Worm (Caenorhabditis elegans): ENCODE data around the gene ZK154.4.
A peak's percentile ranks its signal among the peaks of the same experiment; 100 is the strongest.

Gene ZK154.4

ce11 chrX:7823108-7823704 is 41.0 kb upstream of the ZK154.4 start, which contains the start of gene eef-1A.2 (continued):
- TF ChIP-seq mxl-2 (GFP tag; conservative IDR thresholded peaks at IDR 0.05) (0 out of 2 replicates have a peak, but pooled peaks have one; percentile 44), aly-2 (tag; optimal IDR thresholded peaks at IDR 0.05) (no peak), mdt-29 (GFP tag; IDR thresholded peaks at IDR 0.05) (peak; percentile 86), ceh-44 (GFP tag; IDR thresholded peaks at IDR 0.05) (no peak), ztf-7 (tag; optimal IDR thresholded peaks at IDR 0.05) (peak; percentile 97), R02D3.7 (tag; optimal IDR thresholded peaks at IDR 0.05) (no peak), nhr-28 (tag; optimal IDR thresholded peaks at IDR 0.05) (peak; percentile 93), hlh-30 (tag; optimal IDR thresholded peaks at IDR 0.05; ENCODE audit: insufficient read depth) (peak; percentile 98), nhr-25 (tag; optimal IDR thresholded peaks at IDR 0.05; ENCODE audit: borderline replicate concordance, insufficient read depth) (peak; percentile 95), ceh-62 (tag; optimal IDR thresholded peaks at IDR 0.05) (no peak), Y105C5A.15 (GFP tag; IDR thresholded peaks at IDR 0.05) (no peak), mep-1 (tag; optimal IDR thresholded peaks at IDR 0.05) (peak; percentile 97)

ce11 chrX:7817555-7817954 is 35.3 kb upstream of the ZK154.4 start:
- peak in 1 of 2 experiments; percentile 75 for TF ChIP-seq unc-62 (GFP tag; optimal IDR thresholded peaks at IDR 0.05 in 1 of 2)
- TF ChIP-seq unc-62 (tag; optimal IDR thresholded peaks at IDR 0.05) = no peak
- TF ChIP-seq T20F7.1 (GFP tag; optimal IDR thresholded peaks at IDR 0.05) = no peak
- TF ChIP-seq aha-1 (tag) = peak; percentile 91

ce11 chrX:7816434-7816974 is 34.3 kb upstream of the ZK154.4 start, which contains the start of the genes sek-1 and R03G5.6:
sek-1 (plus strand) TSS chrX:7816734.
R03G5.6 (minus strand) TSS chrX:7816924.
- TF ChIP-seq nhr-77 (tag; optimal IDR thresholded peaks at IDR 0.05) (no peak), egl-27 (tag; optimal IDR thresholded peaks at IDR 0.05) (no peak), duxl-1 (tag; optimal IDR thresholded peaks at IDR 0.05; ENCODE audit: poor library complexity) (no peak), lin-39 (tag; optimal IDR thresholded peaks at IDR 0.05) (no peak), jun-1 (tag; optimal IDR thresholded peaks at IDR 0.05) (no peak)

- peak; percentile 65 for TF ChIP-seq aha-1 (tag)
- TF ChIP-seq zip-2 (tag; optimal IDR thresholded peaks at IDR 0.05) = no peak
- no peak for TF ChIP-seq ama-1 (optimal IDR thresholded peaks at IDR 0.05)
- no peak for TF ChIP-seq attf-4 (tag; optimal IDR thresholded peaks at IDR 0.05)
- TF ChIP-seq ZK337.2 (GFP tag; IDR thresholded peaks at IDR 0.05) = no peak
- TF ChIP-seq mxl-3 (GFP tag; optimal IDR thresholded peaks at IDR 0.05) = no peak
- no peak for TF ChIP-seq set-16 (GFP tag; IDR thresholded peaks at IDR 0.05)
- no peak for TF ChIP-seq ceh-20 (GFP tag; IDR thresholded peaks at IDR 0.05)
Measured at ce11 chrX:7815230-7815629, 33.0 kb upstream of the ZK154.4 start.

- TF ChIP-seq ceh-82 (tag; optimal IDR thresholded peaks at IDR 0.05) (no peak), fos-1 (tag; optimal IDR thresholded peaks at IDR 0.05) (no peak), nhr-237 (tag; optimal IDR thresholded peaks at IDR 0.05) (no peak), ctbp-1 (GFP tag; IDR thresholded peaks at IDR 0.05) (no peak), hif-1 (tag; optimal IDR thresholded peaks at IDR 0.05) (peak in 1 of 2 experiments; percentile 26), unc-130 (GFP tag; optimal IDR thresholded peaks at IDR 0.05) (no peak), attf-4 (tag; optimal IDR thresholded peaks at IDR 0.05) (no peak), php-3 (GFP tag; IDR thresholded peaks at IDR 0.05) (no peak), snpc-1.2 (GFP tag; IDR thresholded peaks at IDR 0.05) (no peak), egl-43 (GFP tag; IDR thresholded peaks at IDR 0.05) (no peak), nhr-48 (tag; optimal IDR thresholded peaks at IDR 0.05) (peak; percentile 44), F26F4.8 (GFP tag; conservative IDR thresholded peaks at IDR 0.05) (no peak), jun-1 (tag; optimal IDR thresholded peaks at IDR 0.05) (no peak), nhr-25 (tag; optimal IDR thresholded peaks at IDR 0.05; ENCODE audit: borderline replicate concordance, insufficient read depth) (no peak), cey-2 (tag; optimal IDR thresholded peaks at IDR 0.05; ENCODE audit: borderline replicate concordance, insufficient read depth) (no peak), saeg-2 (GFP tag; IDR thresholded peaks at IDR 0.05) (no peak), ceh-62 (tag; optimal IDR thresholded peaks at IDR 0.05) (no peak), T26A8.4 (GFP tag; IDR thresholded peaks at IDR 0.05) (no peak), gei-8 (GFP tag; optimal IDR thresholded peaks at IDR 0.05) (no peak)
Measured at ce11 chrX:7814747-7815146, 32.5 kb upstream of the ZK154.4 start.

All from whole organism, L4 larva.